Worm (Caenorhabditis elegans) whole organism, L1 larva: ENCODE data around the gene C53D6.8.

Experiments
- C16A3.4 ChIP-seq: fragments of 150-350 bp; optimal IDR thresholded peaks from 2 replicates; lab custom pipeline; 2014; ENCODE audit warnings: missing biosample characterization, missing genetic modification characterization
- F16B12.6 ChIP-seq: fragments of 150-350 bp; optimal IDR thresholded peaks from 2 replicates; lab custom pipeline; 2014; ENCODE audit warnings: missing biosample characterization, missing genetic modification characterization
- aly-2 ChIP-seq: fragments of 150-350 bp; optimal IDR thresholded peaks from 2 replicates; lab custom pipeline; 2014; ENCODE audit warnings: missing biosample characterization, missing genetic modification characterization
- ama-1 ChIP-seq: fragments of 150-350 bp; optimal IDR thresholded peaks from 2 replicates; lab custom pipeline; 2014
- ceh-88 ChIP-seq: fragments of 200-800 bp; sonication (Bioruptor generic); IDR thresholded peaks from 2 replicates; pipeline ENCODE4 v1.3.6; 2022; ENCODE audit warnings: missing genetic modification characterization, missing compliant biosample characterization
- dpl-1 ChIP-seq, 3 experiments: fragments of 150-350 bp in 2 of 3; sonication (generic microtip) in 1 of 3; optimal IDR thresholded peaks; 2 replicates each; lab custom pipeline; 2014 to 2017; ENCODE audit warnings: missing biosample characterization in 3 of 3, missing genetic modification characterization in 3 of 3, missing genetic modification reagents in 3 of 3
- efl-1 ChIP-seq, 4 experiments: fragments of 150-350 bp; optimal IDR thresholded peaks in 3 of 4; peaks in 1 of 4; 1 replicate in 1 of 4; 2 replicates in 3 of 4; lab custom pipeline; 2014; ENCODE audit warnings: missing biosample characterization in 2 of 4, missing genetic modification characterization in 2 of 4, missing genetic modification reagents in 2 of 4
- egl-13 ChIP-seq: sonication (generic microtip); optimal IDR thresholded peaks from 2 replicates; lab custom pipeline; 2016; ENCODE audit warnings: missing genotype, missing genetic modification reagents, missing genetic modification characterization, missing compliant biosample characterization
- fkh-10 ChIP-seq: sonication (generic microtip); optimal IDR thresholded peaks from 2 replicates; lab custom pipeline; 2017; ENCODE audit warnings: missing biosample characterization, missing genetic modification reagents, missing genetic modification characterization
- fkh-4 ChIP-seq: sonication (generic microtip); optimal IDR thresholded peaks from 2 replicates; lab custom pipeline; 2016; ENCODE audit warnings: missing compliant biosample characterization, missing genetic modification characterization, borderline replicate concordance
- lin-14 ChIP-seq: fragments of 200-800 bp; sonication (Bioruptor generic); optimal IDR thresholded peaks from 2 replicates; lab custom pipeline; 2018; ENCODE audit warnings: mild to moderate bottlenecking, missing genetic modification characterization, moderate library complexity, missing compliant biosample characterization
- lin-39 ChIP-seq: fragments of 150-350 bp; optimal IDR thresholded peaks from 2 replicates; lab custom pipeline; 2014; ENCODE audit warnings: missing biosample characterization, missing genetic modification reagents, missing genetic modification characterization
- mdl-1 ChIP-seq, 2 experiments: fragments of 150-350 bp; optimal IDR thresholded peaks; 2 replicates each; lab custom pipeline; 2014 to 2017; ENCODE audit warnings: missing biosample characterization in 2 of 2, missing genetic modification characterization in 2 of 2, inconsistent platforms in 1 of 2
- nhr-20 ChIP-seq: sonication (generic microtip); optimal IDR thresholded peaks from 2 replicates; lab custom pipeline; 2016; ENCODE audit warnings: mild to moderate bottlenecking, missing genetic modification characterization, missing compliant biosample characterization
- nhr-28 ChIP-seq: fragments of 150-350 bp; optimal IDR thresholded peaks from 2 replicates; lab custom pipeline; 2014; ENCODE audit warnings: missing biosample characterization, missing genetic modification characterization
- nhr-47 ChIP-seq: sonication (generic microtip); optimal IDR thresholded peaks from 2 replicates; lab custom pipeline; 2016; ENCODE audit warnings: mild to moderate bottlenecking, missing genetic modification characterization, moderate library complexity, missing compliant biosample characterization
- nhr-76 ChIP-seq: sonication (generic microtip); optimal IDR thresholded peaks from 2 replicates; lab custom pipeline; 2017; ENCODE audit warnings: missing biosample characterization, missing genetic modification characterization
- nhr-77 ChIP-seq: fragments of 150-350 bp; optimal IDR thresholded peaks from 2 replicates; lab custom pipeline; 2014; ENCODE audit warnings: missing biosample characterization, missing genetic modification characterization
- nhr-84 ChIP-seq: sonication (generic microtip); optimal IDR thresholded peaks from 2 replicates; lab custom pipeline; 2017; ENCODE audit warnings: missing biosample characterization, missing genetic modification characterization
- nhr-85 ChIP-seq: sonication (generic microtip); peaks from one replicate; lab custom pipeline; 2016; ENCODE audit warnings: missing genetic modification characterization, inconsistent platforms, missing compliant biosample characterization
- nhr-90 ChIP-seq: sonication (generic microtip); optimal IDR thresholded peaks from 2 replicates; lab custom pipeline; 2016; ENCODE audit warnings: mild to moderate bottlenecking, missing genetic modification characterization, missing compliant biosample characterization; ENCODE audit not compliant: poor library complexity
- skn-1 ChIP-seq: fragments of 150-350 bp; optimal IDR thresholded peaks from 2 replicates; lab custom pipeline; 2014; ENCODE audit warnings: missing biosample characterization, missing genetic modification characterization
- swsn-7 ChIP-seq: sonication (generic microtip); optimal IDR thresholded peaks from 2 replicates; lab custom pipeline; 2016; ENCODE audit warnings: missing genetic modification characterization, missing compliant biosample characterization
- tbx-2 ChIP-seq: sonication (generic microtip); optimal IDR thresholded peaks from 2 replicates; lab custom pipeline; 2016; ENCODE audit warnings: missing genetic modification characterization, missing compliant biosample characterization
- unc-98 ChIP-seq: fragments of 200-800 bp; sonication (Bioruptor generic); IDR thresholded peaks from 2 replicates; pipeline ENCODE4 v1.3.6; 2022; ENCODE audit warnings: missing genetic modification characterization, missing compliant biosample characterization
- vab-15 ChIP-seq: sonication (generic microtip); optimal IDR thresholded peaks from 2 replicates; lab custom pipeline; 2017; ENCODE audit warnings: missing genotype, mild to moderate bottlenecking, missing genetic modification characterization, missing compliant biosample characterization
- xbp-1 ChIP-seq: sonication (generic microtip); optimal IDR thresholded peaks from 2 replicates; lab custom pipeline; 2016; ENCODE audit warnings: missing genetic modification characterization, missing compliant biosample characterization
- zip-4 ChIP-seq: fragments of 200-800 bp; sonication (Bioruptor generic); optimal IDR thresholded peaks from 2 replicates; lab custom pipeline; 2018; ENCODE audit warnings: mild to moderate bottlenecking, missing genetic modification characterization, moderate library complexity, missing compliant biosample characterization
- ztf-11 ChIP-seq, 2 experiments: sonication (generic microtip); optimal IDR thresholded peaks; 2 replicates each; lab custom pipeline; 2016 to 2017; ENCODE audit warnings: missing genetic modification characterization in 2 of 2, missing biosample characterization in 1 of 2, missing compliant biosample characterization in 1 of 2
- ztf-4 ChIP-seq: fragments of 150-350 bp; optimal IDR thresholded peaks from 2 replicates; lab custom pipeline; 2014; ENCODE audit warnings: missing biosample characterization, missing genetic modification characterization

Gene C53D6.8

DNA sequence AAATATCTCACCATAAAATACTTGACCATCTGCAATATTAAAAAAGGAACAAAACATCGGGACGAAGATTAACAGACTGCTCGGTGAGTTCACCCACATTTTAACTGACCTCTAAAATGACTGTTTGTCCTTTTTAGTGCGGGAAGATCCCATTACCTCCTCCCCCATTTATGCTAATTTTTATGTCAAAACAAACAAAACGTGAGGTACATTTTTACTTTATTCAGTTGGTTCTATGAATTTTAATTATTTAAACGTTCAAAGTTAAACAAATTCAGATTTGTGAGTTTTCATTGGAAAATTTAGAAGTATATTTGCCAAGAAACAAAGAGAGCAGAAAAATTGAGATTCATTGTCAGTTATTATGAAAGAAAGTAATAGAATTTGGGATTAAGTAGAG lies at the start of gene C53D6.8:
Gene C53D6.8 (minus strand): TSS at position 101 of the 400 bp plus-strand sequence.
- TF ChIP-seq ceh-88 (GFP tag; lab: Robert Waterston, UW), result no peak

DNA sequence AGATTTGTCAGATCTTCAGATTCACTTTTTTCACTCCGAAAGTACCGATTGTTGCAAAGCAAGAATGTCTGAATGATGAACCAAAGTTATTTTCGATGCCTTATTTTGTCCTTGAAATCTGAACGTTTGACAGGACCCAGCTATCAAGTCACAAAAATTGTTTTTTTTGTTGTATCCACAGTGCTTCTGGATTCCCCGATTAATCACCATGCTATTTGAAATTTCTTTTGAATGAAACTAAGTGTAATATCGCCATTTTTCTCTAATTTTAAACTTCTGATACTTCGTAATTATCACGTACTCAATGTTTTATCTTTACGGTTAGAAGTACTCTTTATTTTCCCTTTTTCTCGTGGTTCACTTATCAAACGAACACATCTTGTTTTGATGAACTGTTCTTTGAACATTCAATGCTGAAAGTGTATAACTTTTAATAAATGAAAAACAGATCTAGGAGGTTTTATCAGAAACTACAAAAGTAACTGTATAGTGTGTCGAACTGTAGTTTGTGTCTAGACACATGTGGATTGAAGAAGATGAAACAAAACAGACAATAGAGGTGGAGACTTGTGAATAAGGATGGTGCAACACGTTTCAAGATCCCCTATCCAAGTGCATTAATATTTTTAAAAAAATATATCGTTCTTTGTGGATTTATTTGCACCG lies 49.1 kb upstream of the C53D6.8 start:
- TF ChIP-seq fkh-10 (GFP tag; lab: Kevin White, UChicago), result no peak
- no peak for TF ChIP-seq ama-1
- no peak for TF ChIP-seq nhr-28 (tag; lab: Kevin White, UChicago)
- TF ChIP-seq efl-1 (optimal IDR thresholded peaks at IDR 0.05; lab: Kevin White, UChicago), result no peak
- TF ChIP-seq efl-1 (GFP tag; optimal IDR thresholded peaks at IDR 0.05 in 1 of 2; lab: Kevin White, UChicago), result peak in 1 of 2 experiments; percentile 13
- TF ChIP-seq vab-15, result no peak

- TF ChIP-seq zip-4 (GFP tag; lab: Kevin White, UChicago) (no peak), skn-1 (peak; percentile 73), nhr-85 (tag; lab: Kevin White, UChicago) (peak; percentile 53), ztf-11 (tag; optimal IDR thresholded peaks at IDR 0.05; lab: Kevin White, UChicago) (no peak)
These were observed 48.5 kb upstream of the C53D6.8 start for ce11 chrIV:9051036-9051435.

ce11 chrIV:9045252-9045651 lies 42.7 kb upstream of the C53D6.8 start, which contains the start of gene Y73F4A.1:
Gene Y73F4A.1, minus strand, starts transcription at chrIV:9045352.
- TF ChIP-seq aly-2 (tag; lab: Kevin White, UChicago), result no peak
- TF ChIP-seq fkh-4 (tag; lab: Kevin White, UChicago), result no peak
- no peak for TF ChIP-seq nhr-28 (tag; lab: Kevin White, UChicago)
- no peak for TF ChIP-seq nhr-76
- TF ChIP-seq unc-98 (GFP tag; lab: Robert Waterston, UW), result no peak
- TF ChIP-seq ceh-88 (GFP tag; lab: Robert Waterston, UW), result no peak
- no peak for TF ChIP-seq tbx-2 (tag; lab: Kevin White, UChicago)

ce11 chrIV:9043224-9043623 lies 40.7 kb upstream of the C53D6.8 start, which contains the start of gene Y73F4A.2:
Gene Y73F4A.2, minus strand, starts transcription at chrIV:9043347.
- peak; percentile 4 for TF ChIP-seq lin-14 (GFP tag; lab: Kevin White, UChicago)
- TF ChIP-seq mdl-1 (tag; optimal IDR thresholded peaks at IDR 0.05; lab: Kevin White, UChicago), result peak in 1 of 2 experiments; percentile 30
- no peak for TF ChIP-seq efl-1 (optimal IDR thresholded peaks at IDR 0.05; lab: Kevin White, UChicago)
- peak in 1 of 2 experiments; percentile 3 for TF ChIP-seq efl-1 (GFP tag; optimal IDR thresholded peaks at IDR 0.05 in 1 of 2; lab: Kevin White, UChicago)
- TF ChIP-seq nhr-20 (tag; lab: Kevin White, UChicago), result peak; percentile 12
- TF ChIP-seq C16A3.4 (tag; lab: Kevin White, UChicago), result no peak
- peak; percentile 70 for TF ChIP-seq nhr-77 (tag; lab: Kevin White, UChicago)
- TF ChIP-seq ztf-4 (tag; lab: Kevin White, UChicago), result no peak

ce11 chrIV:9040393-9040792 lies 37.9 kb upstream of the C53D6.8 start, which contains the start of gene Y73F4A.3:
Gene Y73F4A.3, minus strand, starts transcription at chrIV:9040493.
- no peak for TF ChIP-seq ceh-88 (GFP tag; lab: Robert Waterston, UW)
- no peak for TF ChIP-seq unc-98 (GFP tag; lab: Robert Waterston, UW)
- no peak for TF ChIP-seq nhr-84
- no peak for TF ChIP-seq dpl-1 (GFP tag; optimal IDR thresholded peaks at IDR 0.05; lab: Kevin White, UChicago)
- TF ChIP-seq lin-39 (tag; lab: Kevin White, UChicago), result no peak
- TF ChIP-seq fkh-10 (GFP tag; lab: Kevin White, UChicago), result no peak
- no peak for TF ChIP-seq xbp-1
- TF ChIP-seq nhr-20 (tag; lab: Kevin White, UChicago), result no peak
- no peak for TF ChIP-seq nhr-47 (tag; lab: Kevin White, UChicago)
- no peak for TF ChIP-seq F16B12.6
- TF ChIP-seq swsn-7 (tag; lab: Kevin White, UChicago), result no peak
- no peak for TF ChIP-seq fkh-4 (tag; lab: Kevin White, UChicago)
- no peak for TF ChIP-seq egl-13 (tag; lab: Kevin White, UChicago)
- no peak for TF ChIP-seq nhr-90 (tag; lab: Kevin White, UChicago)
